Fruit fly (Drosophila melanogaster) whole organism, embryonic: Measurements from ENCODE around the gene CG10576.

Experiments used
- ATbp ChIP-seq: fragments of 200-800 bp; sonication (Bioruptor generic); optimal IDR thresholded peaks from 2 replicates; lab custom pipeline; 2017; ENCODE audit warnings: missing biosample characterization, mild to moderate bottlenecking, missing genetic modification characterization, missing genetic modification reagents
- Atf-2 ChIP-seq: fragments of 200-800 bp; sonication (Bioruptor generic); optimal IDR thresholded peaks from 2 replicates; lab custom pipeline; 2016; ENCODE audit warnings: missing biosample characterization, missing genetic modification characterization
- CG10366 ChIP-seq: fragments of 200-800 bp; sonication (Bioruptor generic); IDR thresholded peaks from 2 replicates; pipeline ENCODE4 v1.3.6; 2022; ENCODE audit warnings: missing biosample characterization, missing genetic modification characterization
- CG11398 ChIP-seq: fragments of 200-800 bp; sonication (Bioruptor generic); optimal IDR thresholded peaks from 2 replicates; lab custom pipeline; 2016; ENCODE audit warnings: missing biosample characterization, missing genetic modification characterization
- CG11504 ChIP-seq: fragments of 200-800 bp; sonication (Bioruptor generic); optimal IDR thresholded peaks from 3 replicates; lab custom pipeline; 2019; ENCODE audit warnings: missing biosample characterization, mild to moderate bottlenecking, missing genetic modification characterization, moderate library complexity
- CG13624 ChIP-seq: fragments of 200-800 bp; sonication (Bioruptor generic); optimal IDR thresholded peaks from 2 replicates; lab custom pipeline; 2016; ENCODE audit warnings: missing biosample characterization, missing genetic modification characterization
- CG14050 ChIP-seq: fragments of 200-800 bp; sonication (Bioruptor generic); IDR thresholded peaks from 3 replicates; pipeline ENCODE4 v1.3.6; 2022; ENCODE audit warnings: missing biosample characterization, missing genetic modification characterization
- CG14667 ChIP-seq: fragments of 200-800 bp; sonication (Bioruptor generic); IDR thresholded peaks from 2 replicates; pipeline ENCODE4 v1.3.6; 2022; ENCODE audit warnings: missing biosample characterization, missing genetic modification characterization
- CG18262 ChIP-seq: fragments of 200-800 bp; optimal IDR thresholded peaks from 3 replicates; lab custom pipeline; 2019; ENCODE audit warnings: missing biosample characterization, mild to moderate bottlenecking, missing genetic modification characterization, moderate library complexity
- CG1832 ChIP-seq: fragments of 200-800 bp; sonication (Bioruptor generic); optimal IDR thresholded peaks from 2 replicates; lab custom pipeline; 2017; ENCODE audit warnings: missing biosample characterization, mild to moderate bottlenecking, missing genetic modification characterization, inconsistent platforms
- CG18619 ChIP-seq: fragments of 200-800 bp; sonication (Bioruptor generic); optimal IDR thresholded peaks from 3 replicates; lab custom pipeline; 2017; ENCODE audit warnings: missing biosample characterization, mild to moderate bottlenecking, missing genetic modification characterization
- CG18764 ChIP-seq: fragments of 200-800 bp; sonication (Bioruptor generic); optimal IDR thresholded peaks from 3 replicates; lab custom pipeline; 2016; ENCODE audit warnings: missing biosample characterization, missing genetic modification characterization
- CG2120 ChIP-seq: fragments of 200-800 bp; sonication (Bioruptor generic); optimal IDR thresholded peaks from 3 replicates; lab custom pipeline; 2016; ENCODE audit warnings: missing biosample characterization, missing genetic modification characterization
- CG2199 ChIP-seq: fragments of 200-800 bp; sonication (Bioruptor generic); IDR thresholded peaks from 3 replicates; pipeline ENCODE4 v1.3.6; 2022; ENCODE audit warnings: missing biosample characterization, missing genetic modification characterization
- CG2889 ChIP-seq: fragments of 200-800 bp; sonication (Bioruptor generic); IDR thresholded peaks from 3 replicates; pipeline ENCODE4 v1.3.6; 2022; ENCODE audit warnings: missing biosample characterization, missing genetic modification characterization
- CG31388 ChIP-seq: fragments of 200-800 bp; sonication (Bioruptor generic); optimal IDR thresholded peaks from 2 replicates; lab custom pipeline; 2016; ENCODE audit warnings: missing biosample characterization, missing genetic modification characterization
- CG31441 ChIP-seq: fragments of 200-800 bp; sonication (Bioruptor generic); IDR thresholded peaks from 2 replicates; pipeline ENCODE4 v1.3.6; 2022; ENCODE audit warnings: missing biosample characterization, missing genetic modification characterization
- CG32767 ChIP-seq: fragments of 200-800 bp; sonication (Bioruptor generic); IDR thresholded peaks from 2 replicates; pipeline ENCODE4 v1.3.6; 2022; ENCODE audit warnings: missing biosample characterization, missing genetic modification characterization
- CG33557 ChIP-seq: fragments of 200-800 bp; sonication (Bioruptor generic); optimal IDR thresholded peaks from 2 replicates; lab custom pipeline; 2019; ENCODE audit warnings: missing biosample characterization, mild to moderate bottlenecking, missing genetic modification characterization, moderate library complexity
- CG8089 ChIP-seq: fragments of 200-800 bp; sonication (Bioruptor generic); optimal IDR thresholded peaks from 3 replicates; lab custom pipeline; 2016; ENCODE audit warnings: missing biosample characterization, missing genetic modification characterization
- CG9215 ChIP-seq: fragments of 200-800 bp; sonication (Bioruptor generic); IDR thresholded peaks from 2 replicates; pipeline ENCODE4 v1.3.6; 2022; ENCODE audit warnings: missing biosample characterization, missing genetic modification characterization
- CG9817 ChIP-seq: fragments of 200-800 bp; sonication (Bioruptor generic); optimal IDR thresholded peaks from 2 replicates; lab custom pipeline; 2018; ENCODE audit warnings: missing biosample characterization, mild to moderate bottlenecking, missing genetic modification characterization, moderate library complexity
- Gsc ChIP-seq: fragments of 200-800 bp; sonication (Bioruptor generic); IDR thresholded peaks from 2 replicates; pipeline ENCODE4 v1.3.6; 2022; ENCODE audit warnings: missing biosample characterization, missing genetic modification characterization
- Lhr ChIP-seq: fragments of 200-800 bp; sonication (Bioruptor generic); optimal IDR thresholded peaks from 3 replicates; lab custom pipeline; 2017; ENCODE audit warnings: mild to moderate bottlenecking, missing biosample characterization, missing genetic modification reagents, missing genetic modification characterization
- Lpt ChIP-seq: fragments of >200 bp; optimal IDR thresholded peaks from 2 replicates; lab custom pipeline; 2018; ENCODE audit warnings: missing biosample characterization, missing genetic modification characterization
- MTF-1 ChIP-seq: fragments of 200-800 bp; sonication (Bioruptor generic); optimal IDR thresholded peaks from 2 replicates; lab custom pipeline; 2018; ENCODE audit warnings: missing biosample characterization, mild to moderate bottlenecking, missing genetic modification characterization, borderline replicate concordance
- Myb ChIP-seq: fragments of 200-800 bp; sonication (Bioruptor generic); optimal IDR thresholded peaks from 2 replicates; lab custom pipeline; 2016; ENCODE audit warnings: missing biosample characterization, missing genetic modification characterization
- NC2β ChIP-seq: fragments of 200-800 bp; sonication (Bioruptor generic); optimal IDR thresholded peaks from 2 replicates; lab custom pipeline; 2016; ENCODE audit warnings: missing biosample characterization, missing genetic modification characterization
- Tbp ChIP-seq: fragments of >200 bp; optimal IDR thresholded peaks from 2 replicates; lab custom pipeline; 2018; ENCODE audit warnings: missing biosample characterization, missing genetic modification characterization
- amos ChIP-seq: fragments of 200-800 bp; sonication (Bioruptor generic); IDR thresholded peaks from 2 replicates; pipeline ENCODE4 v1.3.6; 2022; ENCODE audit warnings: missing biosample characterization, missing genetic modification characterization; ENCODE audit not compliant: partially characterized antibody
- az2 ChIP-seq: fragments of 200-800 bp; sonication (Bioruptor generic); optimal IDR thresholded peaks from 3 replicates; lab custom pipeline; 2016; ENCODE audit warnings: missing biosample characterization, missing genetic modification characterization
- bcd ChIP-seq: fragments of 200-800 bp; sonication (Bioruptor generic); optimal IDR thresholded peaks from 2 replicates; lab custom pipeline; 2017; ENCODE audit warnings: missing biosample characterization, mild to moderate bottlenecking, missing genetic modification characterization
- crol ChIP-seq: fragments of 200-800 bp; sonication (Bioruptor generic); IDR thresholded peaks from 2 replicates; pipeline ENCODE4 v1.3.6; 2022; ENCODE audit warnings: missing biosample characterization, missing genetic modification characterization
- dpn ChIP-seq, 2 experiments: fragments of 200-800 bp; sonication (Bioruptor generic); optimal IDR thresholded peaks; 3 replicates each; lab custom pipeline; 2016; ENCODE audit warnings: missing biosample characterization in 2 of 2, missing genetic modification characterization in 2 of 2
- fru ChIP-seq: fragments of >200 bp; optimal IDR thresholded peaks from 2 replicates; lab custom pipeline; 2017
- gem ChIP-seq: fragments of 200-800 bp; sonication (Bioruptor generic); optimal IDR thresholded peaks from 2 replicates; lab custom pipeline; 2019; ENCODE audit warnings: missing biosample characterization, mild to moderate bottlenecking, missing genetic modification characterization, moderate library complexity
- jigr1 ChIP-seq: fragments of 200-800 bp; sonication (Bioruptor generic); IDR thresholded peaks from 3 replicates; pipeline ENCODE4 v1.3.6; 2022; ENCODE audit warnings: missing biosample characterization, missing genetic modification characterization
- jing ChIP-seq: fragments of 200-800 bp; sonication (Bioruptor generic); optimal IDR thresholded peaks from 2 replicates; lab custom pipeline; 2018; ENCODE audit warnings: missing biosample characterization, mild to moderate bottlenecking, missing genetic modification characterization
- nau ChIP-seq: fragments of 200-800 bp; sonication (Bioruptor generic); optimal IDR thresholded peaks from 3 replicates; lab custom pipeline; 2017; ENCODE audit warnings: missing biosample characterization, mild to moderate bottlenecking, missing genetic modification characterization, missing genetic modification reagents
- nerfin-2 ChIP-seq: fragments of 200-800 bp; sonication (Bioruptor generic); IDR thresholded peaks from 2 replicates; pipeline ENCODE4 v1.3.6; 2022; ENCODE audit warnings: missing biosample characterization, missing genetic modification characterization; ENCODE audit not compliant: partially characterized antibody
- ranshi ChIP-seq: fragments of 200-800 bp; sonication (Bioruptor generic); IDR thresholded peaks from 2 replicates; pipeline ENCODE4 v1.3.6; 2022; ENCODE audit warnings: missing biosample characterization, missing genetic modification characterization
- salm ChIP-seq: fragments of 200-800 bp; sonication (Bioruptor generic); optimal IDR thresholded peaks from 2 replicates; lab custom pipeline; 2018; ENCODE audit warnings: missing biosample characterization, mild to moderate bottlenecking, missing genetic modification characterization
- schlank ChIP-seq: fragments of 200-800 bp; sonication (Bioruptor generic); optimal IDR thresholded peaks from 2 replicates; lab custom pipeline; 2018; ENCODE audit warnings: missing biosample characterization, mild to moderate bottlenecking, missing genetic modification characterization
- scrt ChIP-seq: fragments of 200-800 bp; sonication (Bioruptor generic); optimal IDR thresholded peaks from 2 replicates; lab custom pipeline; 2018; ENCODE audit warnings: missing biosample characterization, mild to moderate bottlenecking, missing genetic modification characterization, moderate library complexity
- ssp ChIP-seq: fragments of 200-800 bp; sonication (Bioruptor generic); IDR thresholded peaks from 2 replicates; pipeline ENCODE4 v1.3.6; 2022; ENCODE audit warnings: missing biosample characterization, missing genetic modification characterization
- tin ChIP-seq: fragments of 200-800 bp; sonication (Bioruptor generic); optimal IDR thresholded peaks from 3 replicates; lab custom pipeline; 2016; ENCODE audit warnings: missing biosample characterization, missing genetic modification characterization
- tna ChIP-seq: fragments of 200-800 bp; sonication (Bioruptor generic); IDR thresholded peaks from 2 replicates; pipeline ENCODE4 v1.3.6; 2022; ENCODE audit warnings: missing biosample characterization, missing genetic modification characterization; ENCODE audit not compliant: partially characterized antibody
- vnd ChIP-seq: fragments of 200-800 bp; sonication (Bioruptor generic); IDR thresholded peaks from 3 replicates; pipeline ENCODE4 v1.3.6; 2022; ENCODE audit warnings: missing biosample characterization, missing genetic modification characterization; ENCODE audit not compliant: partially characterized antibody
- wor ChIP-seq: fragments of 200-800 bp; sonication (Bioruptor generic); IDR thresholded peaks from 2 replicates; pipeline ENCODE4 v1.3.6; 2022; ENCODE audit warnings: missing biosample characterization, missing genetic modification characterization
- zen2 ChIP-seq: fragments of 200-800 bp; sonication (Bioruptor generic); IDR thresholded peaks from 3 replicates; pipeline ENCODE4 v1.3.6; 2022; ENCODE audit warnings: missing biosample characterization, missing genetic modification characterization; ENCODE audit not compliant: partially characterized antibody

CG10576 gene

dm6 chr3L:5770817-5771425, 5.4 kb upstream of the CG10576 start (continued):
- TF ChIP-seq crol (GFP tag; lab: Robert Waterston, UW), result peak; percentile 88
- peak; percentile 87 for TF ChIP-seq CG9817 (tag; lab: Kevin White, UChicago)
- no peak for TF ChIP-seq tna (GFP tag; lab: Robert Waterston, UW)
- peak; percentile 75 for TF ChIP-seq tin (GFP tag; lab: Kevin White, UChicago)
- peak; percentile 55 for TF ChIP-seq Lhr (GFP tag; lab: Kevin White, UChicago)
- TF ChIP-seq CG18262, result peak; percentile 86
- peak; percentile 93 for TF ChIP-seq CG2120
- TF ChIP-seq schlank (tag; lab: Kevin White, UChicago), result peak; percentile 81
- no peak for TF ChIP-seq bcd (GFP tag; lab: Kevin White, UChicago)
- peak; percentile 38 for TF ChIP-seq jing (GFP tag; lab: Kevin White, UChicago)
- no peak for TF ChIP-seq jigr1 (GFP tag; lab: Robert Waterston, UW)
- TF ChIP-seq CG2199, result 0 out of 3 replicates have a peak, but pooled peaks have one; percentile 23
- no peak for TF ChIP-seq Gsc (GFP tag; lab: Robert Waterston, UW)
- peak; percentile 44; the same call in 1 of the 2 replicates for TF ChIP-seq amos
- TF ChIP-seq CG18619 (GFP tag; lab: Kevin White, UChicago), result peak; percentile 85
- peak; percentile 46; the same call in 1 of the 3 replicates for TF ChIP-seq CG2889 (GFP tag; lab: Robert Waterston, UW)
- no peak for TF ChIP-seq ATbp (GFP tag; lab: Kevin White, UChicago)
- peak; percentile 80 for TF ChIP-seq CG13624 (GFP tag; lab: Kevin White, UChicago)
- TF ChIP-seq vnd (GFP tag; lab: Robert Waterston, UW), result no peak
- peak; percentile 98 for TF ChIP-seq CG1832 (GFP tag; lab: Kevin White, UChicago)
- peak; percentile 90 for TF ChIP-seq gem (tag; lab: Kevin White, UChicago)
- peak; percentile 72 for TF ChIP-seq salm (tag; lab: Kevin White, UChicago)
- peak; percentile 34; the same call in 1 of the 2 replicates for TF ChIP-seq ssp (GFP tag; lab: Robert Waterston, UW)
- peak; percentile 57; the same call in 1 of the 2 replicates for TF ChIP-seq CG10366 (GFP tag; lab: Robert Waterston, UW)
- peak; percentile 46; the same call in 1 of the 2 replicates for TF ChIP-seq nerfin-2 (GFP tag; lab: Robert Waterston, UW)
- peak; percentile 80 for TF ChIP-seq NC2β (GFP tag; lab: Kevin White, UChicago)
- no peak; the same call in 1 of the 2 replicates for TF ChIP-seq CG14667
- TF ChIP-seq Tbp, result peak; percentile 19
- peak; percentile 82 for TF ChIP-seq CG8089 (GFP tag; lab: Kevin White, UChicago)
- TF ChIP-seq wor, result peak; percentile 50
- TF ChIP-seq CG9215 (GFP tag; lab: Robert Waterston, UW), result peak; percentile 98
- TF ChIP-seq Lpt (GFP tag; lab: Kevin White, UChicago), result no peak
- TF ChIP-seq Myb (GFP tag; lab: Kevin White, UChicago), result peak; percentile 76
- no peak for TF ChIP-seq zen2 (GFP tag; lab: Robert Waterston, UW)
- peak; percentile 62 for TF ChIP-seq CG11398 (GFP tag; lab: Kevin White, UChicago)
- no peak for TF ChIP-seq fru (lab: Kevin White, UChicago)
- peak; percentile 64 for TF ChIP-seq CG31388 (GFP tag; lab: Kevin White, UChicago)
- TF ChIP-seq scrt (GFP tag; lab: Kevin White, UChicago), result peak; percentile 81
- no peak for TF ChIP-seq nau (GFP tag; lab: Kevin White, UChicago)
- no peak for TF ChIP-seq CG11504 (tag; lab: Kevin White, UChicago)
- peak; percentile 60 for TF ChIP-seq CG18764 (GFP tag; lab: Kevin White, UChicago)
- no peak for TF ChIP-seq MTF-1 (GFP tag; lab: Kevin White, UChicago)
- peak; percentile 85 for TF ChIP-seq Atf-2 (GFP tag; lab: Kevin White, UChicago)
- peak; percentile 84 for TF ChIP-seq az2 (GFP tag; lab: Kevin White, UChicago)
- TF ChIP-seq dpn (GFP tag; optimal IDR thresholded peaks at IDR 0.05; lab: Kevin White, UChicago), result peak; percentile 82 to 86
- peak; percentile 64 for TF ChIP-seq CG32767 (GFP tag; lab: Robert Waterston, UW)
- peak; percentile 56; the same call in 1 of the 2 replicates for TF ChIP-seq ranshi (GFP tag; lab: Robert Waterston, UW)
- TF ChIP-seq CG33557 (GFP tag; lab: Kevin White, UChicago), result peak; percentile 86
- TF ChIP-seq CG14050, result peak; percentile 50
- TF ChIP-seq CG31441 (GFP tag; lab: Robert Waterston, UW), result no peak; the same call in none of the 2 replicates
